Worm (Caenorhabditis elegans): ENCODE measurements around the gene dgn-1.

dgn-1 gene

ce11 chrX:10928948-10929563 lies at the start of gene dgn-1:
Gene dgn-1, minus strand, starts transcription at chrX:10928998.
- TF ChIP-seq nhr-120 (GFP tag; IDR thresholded peaks at IDR 0.05), result no peak
- no peak for TF ChIP-seq F57C9.4 (tag; optimal IDR thresholded peaks at IDR 0.05)
- no peak for TF ChIP-seq K12H6.12 (tag; optimal IDR thresholded peaks at IDR 0.05)
- TF ChIP-seq hlh-12 (tag; optimal IDR thresholded peaks at IDR 0.05), result no peak
- TF ChIP-seq rpc-1 (optimal IDR thresholded peaks at IDR 0.05), result no peak
- no peak for TF ChIP-seq rpc-1 (tag; optimal IDR thresholded peaks at IDR 0.05)
- TF ChIP-seq nhr-80 (tag; optimal IDR thresholded peaks at IDR 0.05), result peak; percentile 56

DNA sequence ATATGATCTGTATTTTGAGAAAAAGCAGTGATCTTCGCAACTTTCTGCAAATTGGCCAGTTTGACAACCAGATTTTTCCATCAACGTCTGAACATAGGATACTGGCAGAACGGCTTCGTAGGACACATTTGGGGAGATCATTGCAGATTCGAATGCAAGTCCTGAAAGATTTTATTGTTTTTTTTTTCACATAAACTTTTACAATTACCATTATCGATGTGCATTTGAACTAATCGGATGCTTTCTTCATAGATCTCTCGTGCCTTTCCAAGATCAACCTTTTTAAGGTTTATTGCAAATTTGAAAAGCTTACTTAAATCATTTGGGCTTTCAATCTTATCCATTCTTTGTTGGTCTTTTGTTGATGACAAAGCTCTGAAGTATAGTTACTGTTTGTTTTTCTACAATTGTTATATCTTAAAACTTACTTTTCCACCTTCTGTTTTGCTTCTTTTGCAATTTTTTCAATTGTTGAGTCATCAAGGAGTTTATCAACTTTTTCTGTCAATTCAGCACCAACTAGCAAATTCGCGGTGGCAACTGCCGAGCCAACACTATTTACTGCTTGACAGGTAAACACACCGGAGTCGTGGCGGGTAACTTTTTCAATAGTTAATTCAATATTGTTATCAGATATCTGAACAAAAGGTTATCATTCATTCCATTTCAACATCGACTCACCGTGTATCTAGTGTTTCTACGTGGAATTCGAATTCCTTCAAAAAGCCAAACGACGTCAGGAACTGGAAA lies 47.8 kb upstream of the dgn-1 start:
- TF ChIP-seq cebp-2 (GFP tag; IDR thresholded peaks at IDR 0.05) (no peak), hrde-1 (tag; optimal IDR thresholded peaks at IDR 0.05; ENCODE audit: borderline replicate concordance) (no peak), egl-44 (GFP tag; IDR thresholded peaks at IDR 0.05) (no peak), unc-62 (GFP tag; optimal IDR thresholded peaks at IDR 0.05) (no peak)

- no peak for TF ChIP-seq ceh-58 (GFP tag; IDR thresholded peaks at IDR 0.05)
Observed at ce11 chrX:10971118-10971517, 42.3 kb upstream of the dgn-1 start.

DNA sequence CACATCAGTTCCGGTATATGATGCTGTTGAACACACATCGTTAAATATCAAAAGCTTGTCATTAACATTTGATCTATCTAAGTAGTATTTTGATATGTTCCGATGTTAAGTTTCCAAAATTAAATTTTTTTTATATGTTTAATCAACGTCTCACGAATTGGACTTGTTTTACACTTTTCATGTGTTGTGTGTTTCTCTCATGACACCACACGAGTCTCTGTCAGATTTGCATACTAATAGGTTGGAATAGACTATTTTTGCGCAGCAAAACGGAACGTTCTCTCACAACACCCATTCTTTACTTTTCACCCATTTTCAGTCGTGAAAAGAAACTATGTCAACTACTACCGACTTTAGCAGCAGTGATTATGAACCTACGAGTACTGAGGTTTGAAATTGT lies 41.8 kb upstream of the dgn-1 start, which contains the start of gene K09C8.8:
TSS of gene K09C8.8 (plus strand) at position 301 of the 400 bp plus-strand sequence.
- no peak for TF ChIP-seq tbp1 (GFP tag; optimal IDR thresholded peaks at IDR 0.05)
- TF ChIP-seq rec-8 (tag; optimal IDR thresholded peaks at IDR 0.05), result no peak
- no peak for TF ChIP-seq hsf-1 (GFP tag; IDR thresholded peaks at IDR 0.05)
- no peak for TF ChIP-seq egl-18 (GFP tag; IDR thresholded peaks at IDR 0.05)

DNA sequence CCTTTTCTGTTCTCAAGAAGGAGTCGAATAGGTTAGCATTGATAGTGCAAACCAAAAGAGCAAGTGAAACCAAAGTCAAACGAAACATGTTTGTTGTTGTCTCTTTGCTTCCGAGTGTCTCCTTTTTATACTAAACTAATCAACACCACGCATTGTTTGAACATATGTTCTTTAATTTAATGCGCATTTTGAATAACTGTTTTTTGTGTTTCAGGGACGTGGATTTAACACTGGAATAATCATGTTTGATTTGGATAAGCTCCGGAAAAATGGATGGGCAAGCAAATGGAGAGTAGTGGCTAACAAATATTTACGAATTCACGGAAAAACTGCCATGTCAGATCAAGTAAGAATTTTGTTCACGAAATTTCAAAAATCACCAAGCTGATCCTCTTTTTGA lies 38.9 kb upstream of the dgn-1 start, which contains the start of gene K09C8.9:
TSS of gene K09C8.9 (minus strand) at position 101 of the 400 bp plus-strand sequence.
- no peak for TF ChIP-seq dpff-1 (tag; optimal IDR thresholded peaks at IDR 0.05)
- no peak for TF ChIP-seq dox-1 (GFP tag; IDR thresholded peaks at IDR 0.05)
- TF ChIP-seq nfyb-1 (GFP tag; IDR thresholded peaks at IDR 0.05), result no peak
- TF ChIP-seq D2030.7 (GFP tag; IDR thresholded peaks at IDR 0.05), result no peak
- no peak for TF ChIP-seq ztf-28 (GFP tag; IDR thresholded peaks at IDR 0.05)
- no peak for TF ChIP-seq ets-4 (GFP tag; optimal IDR thresholded peaks at IDR 0.05)
- TF ChIP-seq attf-5 (GFP tag; optimal IDR thresholded peaks at IDR 0.05), result no peak
- TF ChIP-seq ceh-91 (GFP tag; IDR thresholded peaks at IDR 0.05), result no peak

- TF ChIP-seq ceh-100 (GFP tag; IDR thresholded peaks at IDR 0.05), result no peak
- TF ChIP-seq ceh-91 (GFP tag; IDR thresholded peaks at IDR 0.05), result no peak
- TF ChIP-seq xnd-1 (tag; optimal IDR thresholded peaks at IDR 0.05), result no peak
- no peak for TF ChIP-seq fkh-3 (tag; optimal IDR thresholded peaks at IDR 0.05)
- no peak for TF ChIP-seq bed-2 (GFP tag; IDR thresholded peaks at IDR 0.05)
- no peak for TF ChIP-seq tlf-1 (GFP tag; optimal IDR thresholded peaks at IDR 0.05)
- no peak for TF ChIP-seq efl-1 (GFP tag; optimal IDR thresholded peaks at IDR 0.05)
- no peak for TF ChIP-seq ceh-58 (GFP tag; IDR thresholded peaks at IDR 0.05)
- TF ChIP-seq cebp-2 (GFP tag; IDR thresholded peaks at IDR 0.05), result no peak
- TF ChIP-seq ama-1 (optimal IDR thresholded peaks at IDR 0.05), result no peak
- no peak for TF ChIP-seq ama-1 (GFP tag; optimal IDR thresholded peaks at IDR 0.05)
- no peak for TF ChIP-seq madf-8 (GFP tag; conservative IDR thresholded peaks at IDR 0.05)
- TF ChIP-seq nhr-120 (GFP tag; IDR thresholded peaks at IDR 0.05), result no peak
- no peak for TF ChIP-seq aptf-2 (GFP tag; conservative IDR thresholded peaks at IDR 0.05)
- TF ChIP-seq lag-1 (GFP tag; IDR thresholded peaks at IDR 0.05), result no peak
- no peak for TF ChIP-seq attf-5 (GFP tag; optimal IDR thresholded peaks at IDR 0.05)
- TF ChIP-seq F57C9.4 (tag; optimal IDR thresholded peaks at IDR 0.05), result no peak
- TF ChIP-seq unc-130 (GFP tag; optimal IDR thresholded peaks at IDR 0.05), result no peak
Observed at ce11 chrX:10966251-10966650, 37.5 kb upstream of the dgn-1 start, which contains the start of gene lge-1. Gene lge-1, plus strand, starts transcription at chrX:10966551.

Data from whole organism, young adult.